Fruit fly (Drosophila melanogaster) whole organism, wandering third instar larva: ENCODE data around the gene CG15169.
A peak's percentile ranks its signal among the peaks of the same experiment; 100 is the strongest.

ENCODE experiments used
- Abd-B ChIP-seq: fragments of >200 bp; optimal IDR thresholded peaks from 2 replicates; lab custom pipeline; 2017; ENCODE audit warnings: missing biosample characterization, missing genetic modification characterization
- CG32264 ChIP-seq: fragments of 200-800 bp; sonication (Bioruptor generic); optimal IDR thresholded peaks from 2 replicates; lab custom pipeline; 2016; ENCODE audit warnings: missing biosample characterization, missing genetic modification characterization
- CG9705 ChIP-seq: fragments of 200-800 bp; sonication (Bioruptor generic); optimal IDR thresholded peaks from 2 replicates; lab custom pipeline; 2018; ENCODE audit warnings: missing biosample characterization, mild to moderate bottlenecking, missing genetic modification characterization
- CrebA ChIP-seq: fragments of 200-800 bp; sonication (Bioruptor generic); optimal IDR thresholded peaks from 2 replicates; lab custom pipeline; 2016; ENCODE audit warnings: missing biosample characterization, mild to moderate bottlenecking, missing genetic modification characterization, borderline replicate concordance
- Dfd ChIP-seq: fragments of >200 bp; optimal IDR thresholded peaks from 2 replicates; lab custom pipeline; 2017; ENCODE audit warnings: missing biosample characterization, missing genetic modification characterization
- Dif ChIP-seq: fragments of 200-275, 200-300 bp; sonication (Bioruptor generic); optimal IDR thresholded peaks from 2 replicates; lab custom pipeline; 2018; ENCODE audit warnings: missing biosample characterization, missing genetic modification characterization; ENCODE audit not compliant: partially characterized antibody
- GATAd ChIP-seq: sonication (Bioruptor generic); optimal IDR thresholded peaks from 2 replicates; lab custom pipeline; 2016; ENCODE audit warnings: missing biosample characterization, missing genetic modification characterization
- HLH106 ChIP-seq: fragments of 200-800 bp; optimal IDR thresholded peaks from 3 replicates; lab custom pipeline; 2019; ENCODE audit warnings: missing biosample characterization, mild to moderate bottlenecking, missing genetic modification characterization, moderate library complexity
- Hnf4 ChIP-seq: fragments of 200-800 bp; sonication (Bioruptor generic); optimal IDR thresholded peaks from 2 replicates; lab custom pipeline; 2016; ENCODE audit warnings: missing biosample characterization, mild to moderate bottlenecking, missing genetic modification characterization
- Hr78 ChIP-seq: fragments of >200 bp; optimal IDR thresholded peaks from 2 replicates; lab custom pipeline; 2017; ENCODE audit warnings: missing biosample characterization, missing genetic modification characterization
- Hr83 ChIP-seq: fragments of 200-300 bp; sonication (Bioruptor generic); optimal IDR thresholded peaks from 2 replicates; lab custom pipeline; 2016; ENCODE audit warnings: missing biosample characterization, mild to moderate bottlenecking, missing genetic modification characterization, moderate library complexity; ENCODE audit not compliant: poor library complexity, severe bottlenecking
- Jra ChIP-seq: sonication (Bioruptor generic); optimal IDR thresholded peaks from 2 replicates; lab custom pipeline; 2016; ENCODE audit warnings: missing biosample characterization, missing genetic modification characterization
- Mio ChIP-seq: sonication (Bioruptor generic); optimal IDR thresholded peaks from 2 replicates; lab custom pipeline; 2016; ENCODE audit warnings: missing biosample characterization, missing genetic modification characterization
- Myc ChIP-seq: fragments of >200 bp; optimal IDR thresholded peaks from 2 replicates; lab custom pipeline; 2017
- N ChIP-seq: fragments of >200 bp; optimal IDR thresholded peaks from 2 replicates; lab custom pipeline; 2018; ENCODE audit warnings: missing biosample characterization, missing external identifiers, missing genetic modification characterization
- OdsH ChIP-seq: fragments of 200-800 bp; sonication (Bioruptor generic); optimal IDR thresholded peaks from 2 replicates; lab custom pipeline; 2016; ENCODE audit warnings: missing biosample characterization, mild to moderate bottlenecking, missing genetic modification characterization
- Rel ChIP-seq, 2 experiments: fragments of 200-800 bp; sonication (Bioruptor generic) in 1 of 2; optimal IDR thresholded peaks; 2 replicates in 1 of 2; 3 replicates in 1 of 2; lab custom pipeline; 2016 to 2019; ENCODE audit warnings: mild to moderate bottlenecking in 2 of 2, missing biosample characterization in 2 of 2, missing genetic modification characterization in 2 of 2, moderate library complexity in 1 of 2
- Sp1 ChIP-seq: fragments of 200-800 bp; sonication (Bioruptor generic); optimal IDR thresholded peaks from 3 replicates; lab custom pipeline; 2019; ENCODE audit warnings: missing biosample characterization, mild to moderate bottlenecking, missing genetic modification characterization, moderate library complexity
- Vsx2 ChIP-seq: fragments of 200-300, 225-300 bp; sonication (Bioruptor generic); optimal IDR thresholded peaks from 2 replicates; lab custom pipeline; 2018; ENCODE audit warnings: missing biosample characterization, missing genetic modification characterization; ENCODE audit not compliant: partially characterized antibody
- br ChIP-seq: fragments of 200-800 bp; sonication (Bioruptor generic); optimal IDR thresholded peaks from 2 replicates; lab custom pipeline; 2016; ENCODE audit warnings: missing biosample characterization, missing genetic modification characterization
- brk ChIP-seq: fragments of 200-800 bp; sonication (Bioruptor generic); optimal IDR thresholded peaks from 2 replicates; lab custom pipeline; 2016; ENCODE audit warnings: missing biosample characterization, mild to moderate bottlenecking, missing genetic modification characterization
- dl ChIP-seq, 2 experiments: fragments of 175-275, 200-275 bp in 1 of 2; fragments of 200-275 bp in 1 of 2; sonication (Bioruptor generic); optimal IDR thresholded peaks; lab custom pipeline; 2018; ENCODE audit warnings: mild to moderate bottlenecking in 2 of 2, missing biosample characterization in 2 of 2, missing genetic modification characterization in 2 of 2, moderate library complexity in 2 of 2; ENCODE audit not compliant: partially characterized antibody in 2 of 2, insufficient read depth in 1 of 2
- dmrt93B ChIP-seq: fragments of 200-800 bp; sonication (Bioruptor generic); optimal IDR thresholded peaks from 2 replicates; lab custom pipeline; 2018; ENCODE audit warnings: missing biosample characterization, mild to moderate bottlenecking, missing genetic modification characterization
- dsf ChIP-seq: sonication (Bioruptor generic); optimal IDR thresholded peaks from 2 replicates; lab custom pipeline; 2016; ENCODE audit warnings: missing biosample characterization, missing genetic modification characterization, borderline replicate concordance
- ey ChIP-seq: fragments of 200-800 bp; sonication (Bioruptor generic); optimal IDR thresholded peaks from 2 replicates; lab custom pipeline; 2016; ENCODE audit warnings: missing biosample characterization, missing genetic modification characterization
- foxo ChIP-seq, 2 experiments: fragments of 200-800 bp; sonication (Bioruptor generic); optimal IDR thresholded peaks; 2 replicates in 1 of 2; 3 replicates in 1 of 2; lab custom pipeline; 2016 to 2017; ENCODE audit warnings: missing biosample characterization in 2 of 2, missing genetic modification characterization in 2 of 2
- fru ChIP-seq: fragments of 200-800 bp; sonication (Bioruptor generic); optimal IDR thresholded peaks from 3 replicates; lab custom pipeline; 2016; ENCODE audit warnings: missing biosample characterization, mild to moderate bottlenecking, missing genetic modification characterization
- h ChIP-seq: fragments of 200-800 bp; sonication (Bioruptor generic); optimal IDR thresholded peaks from 3 replicates; lab custom pipeline; 2016; ENCODE audit warnings: missing biosample characterization, mild to moderate bottlenecking, missing genetic modification characterization
- jim ChIP-seq: fragments of 175-275, 200-325 bp; sonication (Bioruptor generic); optimal IDR thresholded peaks from 2 replicates; lab custom pipeline; 2016; ENCODE audit warnings: missing biosample characterization, mild to moderate bottlenecking, missing genetic modification characterization
- lola ChIP-seq: fragments of >200 bp; optimal IDR thresholded peaks from 2 replicates; lab custom pipeline; 2017; ENCODE audit warnings: missing biosample characterization, missing genetic modification characterization
- pan ChIP-seq: fragments of >200 bp; optimal IDR thresholded peaks from 2 replicates; lab custom pipeline; 2017
- psq ChIP-seq: fragments of 200-800 bp; sonication (Bioruptor generic); optimal IDR thresholded peaks from 3 replicates; lab custom pipeline; 2017; ENCODE audit warnings: missing biosample characterization, mild to moderate bottlenecking, missing genetic modification characterization, moderate library complexity
- rgr ChIP-seq: fragments of 200-800 bp; sonication (Bioruptor generic); optimal IDR thresholded peaks from 3 replicates; lab custom pipeline; 2016; ENCODE audit warnings: missing biosample characterization, mild to moderate bottlenecking, missing genetic modification characterization
- sage ChIP-seq: fragments of 200-800 bp; sonication (Bioruptor generic); optimal IDR thresholded peaks from 2 replicates; lab custom pipeline; 2016; ENCODE audit warnings: missing biosample characterization, mild to moderate bottlenecking, missing genetic modification characterization
- sv ChIP-seq: fragments of 200-800 bp; sonication (Bioruptor generic); optimal IDR thresholded peaks from 3 replicates; lab custom pipeline; 2016; ENCODE audit warnings: missing biosample characterization, missing genetic modification characterization
- tai ChIP-seq: sonication (Bioruptor generic); optimal IDR thresholded peaks from 2 replicates; lab custom pipeline; 2016; ENCODE audit warnings: missing biosample characterization, missing genetic modification characterization
- usp ChIP-seq: fragments of >200 bp; optimal IDR thresholded peaks from 2 replicates; lab custom pipeline; 2017; ENCODE audit warnings: missing biosample characterization, missing genetic modification characterization
- woc ChIP-seq: sonication (Bioruptor generic); optimal IDR thresholded peaks from 2 replicates; lab custom pipeline; 2016; ENCODE audit warnings: missing biosample characterization, mild to moderate bottlenecking, missing genetic modification characterization

The CG15169 gene

DNA sequence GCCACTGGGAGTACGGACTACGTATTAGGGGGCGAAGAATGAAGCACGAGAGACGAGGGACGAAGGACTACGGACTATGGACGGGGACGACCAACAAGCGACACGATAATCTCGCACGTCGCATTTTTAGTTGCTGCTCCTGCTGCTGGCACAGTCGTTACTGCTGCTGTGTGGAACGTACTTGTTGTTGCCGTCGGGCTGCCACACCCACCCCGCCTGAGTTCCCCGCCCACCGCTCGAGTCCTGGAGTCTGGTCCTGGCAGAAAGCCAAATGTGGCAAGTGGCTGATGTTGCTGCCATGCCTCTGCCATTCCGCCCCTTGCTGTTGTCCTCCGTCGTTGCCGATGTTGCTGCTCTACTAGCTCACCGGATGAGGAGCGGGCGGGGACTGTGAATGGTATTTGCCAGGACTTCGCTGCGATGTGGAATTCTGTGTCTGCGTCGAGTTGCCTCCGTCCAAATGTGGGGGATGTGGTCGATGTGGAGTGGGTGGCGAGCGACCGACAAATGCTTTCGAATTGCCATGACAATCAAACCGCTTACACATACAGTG lies 22.0 kb downstream of the CG15169 start:
- TF ChIP-seq Dfd (GFP tag; lab: Kevin White, UChicago) (no peak), woc (GFP tag; lab: Kevin White, UChicago) (no peak), Abd-B (GFP tag; lab: Kevin White, UChicago) (no peak), psq (GFP tag; lab: Kevin White, UChicago) (no peak), CrebA (GFP tag; lab: Kevin White, UChicago) (no peak), dmrt93B (GFP tag; lab: Kevin White, UChicago) (no peak), Hr83 (GFP tag; lab: Kevin White, UChicago) (no peak), Dif (GFP tag; lab: Kevin White, UChicago) (no peak), sv (GFP tag; lab: Kevin White, UChicago) (no peak), Sp1 (GFP tag; lab: Kevin White, UChicago) (no peak), h (no peak), tai (no peak), Hr78 (GFP tag; lab: Kevin White, UChicago) (no peak), jim (GFP tag; lab: Kevin White, UChicago) (no peak), CG32264 (GFP tag; lab: Kevin White, UChicago) (no peak), Vsx2 (no peak)

dm6 chr2L:19014032-19014880 lies 23.4 kb downstream of the CG15169 start:
- TF ChIP-seq Vsx2 (no peak), CG9705 (GFP tag; lab: Kevin White, UChicago) (peak; percentile 2), woc (GFP tag; lab: Kevin White, UChicago) (no peak), h (peak; percentile 35), foxo (GFP tag; optimal IDR thresholded peaks at IDR 0.05; lab: Kevin White, UChicago) (peak in 1 of 2 experiments; percentile 40), Myc (lab: Kevin White, UChicago) (no peak), Mio (no peak), Hr83 (GFP tag; lab: Kevin White, UChicago) (no peak), Abd-B (GFP tag; lab: Kevin White, UChicago) (no peak), lola (no peak), CrebA (GFP tag; lab: Kevin White, UChicago) (no peak), Hr78 (GFP tag; lab: Kevin White, UChicago) (no peak), Dfd (GFP tag; lab: Kevin White, UChicago) (no peak), rgr (peak; percentile 14), dl (GFP tag; optimal IDR thresholded peaks at IDR 0.05; lab: Kevin White, UChicago; ENCODE audit: insufficient read depth in 1 of 2, partially characterized antibody in 2 of 2) (no peak), Hnf4 (GFP tag; lab: Kevin White, UChicago) (no peak), tai (no peak), Dif (GFP tag; lab: Kevin White, UChicago) (no peak), sv (GFP tag; lab: Kevin White, UChicago) (peak; percentile 38), ey (GFP tag; lab: Kevin White, UChicago) (no peak), sage (GFP tag; lab: Kevin White, UChicago) (no peak), fru (peak; percentile 28), pan (lab: Kevin White, UChicago) (no peak), brk (GFP tag; lab: Kevin White, UChicago) (no peak), Jra (GFP tag; lab: Kevin White, UChicago) (no peak), N (GFP tag; lab: Kevin White, UChicago) (no peak), OdsH (GFP tag; lab: Kevin White, UChicago) (peak; percentile 27), GATAd (GFP tag; lab: Kevin White, UChicago) (no peak), jim (GFP tag; lab: Kevin White, UChicago) (no peak), usp (GFP tag; lab: Kevin White, UChicago) (no peak), dmrt93B (GFP tag; lab: Kevin White, UChicago) (peak; percentile 39), Rel (GFP tag; optimal IDR thresholded peaks at IDR 0.05; lab: Kevin White, UChicago) (no peak), Rel (tag; optimal IDR thresholded peaks at IDR 0.05; lab: Kevin White, UChicago) (no peak), dsf (no peak), Sp1 (GFP tag; lab: Kevin White, UChicago) (peak; percentile 67), CG32264 (GFP tag; lab: Kevin White, UChicago) (no peak), br (GFP tag; lab: Kevin White, UChicago) (peak; percentile 3), psq (GFP tag; lab: Kevin White, UChicago) (peak; percentile 10), HLH106 (tag; lab: Kevin White, UChicago) (peak; percentile 61)
- TF ChIP-seq, all 38 proteins: peak for 12
